Worm (Caenorhabditis elegans): ENCODE data around the gene F13A7.12.

F13A7.12 gene

DNA sequence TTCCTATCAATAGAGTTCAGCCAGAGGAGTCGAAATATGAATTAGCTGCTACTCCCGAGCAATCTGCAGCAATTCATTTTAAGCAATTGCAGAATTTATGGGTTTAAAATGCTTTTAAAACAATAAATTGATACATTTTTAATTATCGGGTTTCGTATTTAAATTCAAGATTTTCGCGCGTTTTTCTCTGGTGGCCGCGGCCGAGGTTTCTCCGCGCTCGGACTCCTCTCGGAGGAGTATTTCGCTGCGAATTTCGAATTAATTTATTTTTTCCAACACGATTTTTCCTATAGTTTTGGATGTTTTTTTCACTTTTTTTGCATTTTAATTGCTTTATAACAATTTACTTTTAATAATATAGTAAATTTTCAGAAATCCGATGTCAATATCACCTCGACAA lies 5.7 kb downstream of the F13A7.12 start, which contains the start of gene F13A7.14 (continued):
- TF ChIP-seq madf-6 (GFP tag; IDR thresholded peaks at IDR 0.05) (peak; percentile 82), madf-10 (tag; optimal IDR thresholded peaks at IDR 0.05) (peak; percentile 42), nfya-2 (GFP tag; IDR thresholded peaks at IDR 0.05) (no peak), athp-1 (tag; optimal IDR thresholded peaks at IDR 0.05) (peak; percentile 42), die-1 (tag; optimal IDR thresholded peaks at IDR 0.05) (no peak), attf-6 (GFP tag; IDR thresholded peaks at IDR 0.05) (peak; percentile 76), K11D2.4 (GFP tag; IDR thresholded peaks at IDR 0.05) (0 out of 2 replicates have a peak, but pooled peaks have one; percentile 37), K12H6.12 (tag; optimal IDR thresholded peaks at IDR 0.05) (peak; percentile 42), ztf-26 (tag; optimal IDR thresholded peaks at IDR 0.05) (peak; percentile 2), attf-3 (GFP tag; conservative IDR thresholded peaks at IDR 0.05) (peak; percentile 62), gei-17 (GFP tag; optimal IDR thresholded peaks at IDR 0.05) (no peak), F37B4.10 (GFP tag; IDR thresholded peaks at IDR 0.05) (no peak), unc-130 (GFP tag; optimal IDR thresholded peaks at IDR 0.05) (peak; percentile 53), let-607 (tag; optimal IDR thresholded peaks at IDR 0.05) (peak in 1 of 2 experiments; percentile 46), lin-54 (GFP tag; optimal IDR thresholded peaks at IDR 0.05) (peak; percentile 89), egrh-3 (GFP tag; IDR thresholded peaks at IDR 0.05) (0 out of 2 replicates have a peak, but pooled peaks have one; percentile 42), ceh-100 (GFP tag; IDR thresholded peaks at IDR 0.05) (0 out of 2 replicates have a peak, but pooled peaks have one; percentile 38), snpc-4 (GFP tag; optimal IDR thresholded peaks at IDR 0.05) (no peak), snpc-4 (tag; optimal IDR thresholded peaks at IDR 0.05) (peak in 3 of 4 experiments; percentile 53 to 72 (median 69)), mes-4 (tag; optimal IDR thresholded peaks at IDR 0.05) (no peak), F33H1.4 (GFP tag; IDR thresholded peaks at IDR 0.05) (peak; percentile 51), B0336.3 (GFP tag; IDR thresholded peaks at IDR 0.05) (0 out of 2 replicates have a peak, but pooled peaks have one; percentile 29), rcor-1 (GFP tag; IDR thresholded peaks at IDR 0.05) (peak; percentile 70), ZK185.1 (tag; optimal IDR thresholded peaks at IDR 0.05; ENCODE audit: poor library complexity, severe bottlenecking) (peak; percentile 90), egl-18 (GFP tag; IDR thresholded peaks at IDR 0.05) (no peak), egl-44 (GFP tag; IDR thresholded peaks at IDR 0.05) (peak; percentile 17; the same call in 1 of the 2 replicates), madf-8 (GFP tag; conservative IDR thresholded peaks at IDR 0.05) (peak; percentile 66), F52B5.7 (tag; optimal IDR thresholded peaks at IDR 0.05) (no peak), xnd-1 (tag; optimal IDR thresholded peaks at IDR 0.05) (peak; percentile 6)

DNA sequence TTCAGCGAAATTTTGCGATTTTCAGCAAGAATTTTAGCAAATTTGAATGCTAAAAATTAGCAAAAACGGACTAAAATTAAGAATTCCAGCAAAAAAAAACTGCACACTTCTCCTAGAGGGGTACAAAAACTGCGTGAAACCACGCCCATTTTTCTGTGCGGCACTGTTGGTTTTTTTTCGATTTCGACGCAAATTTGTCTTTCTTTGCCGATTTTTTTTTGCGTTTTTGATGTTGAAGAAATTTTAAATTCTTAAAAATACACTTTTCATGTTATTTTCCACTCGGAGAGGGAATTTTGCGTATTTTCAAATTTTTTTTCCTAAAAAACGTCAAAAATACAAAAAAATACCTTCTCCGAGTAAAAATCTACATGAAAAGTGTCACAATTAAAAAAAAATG lies 8.1 kb downstream of the F13A7.12 start, which contains the start of gene syp-1:
syp-1 (plus strand) TSS at position 301 of the 400 bp plus-strand sequence.
- TF ChIP-seq ceh-91 (GFP tag; IDR thresholded peaks at IDR 0.05), result no peak
- no peak for TF ChIP-seq hlh-12 (tag; optimal IDR thresholded peaks at IDR 0.05)
- no peak for TF ChIP-seq efl-1 (GFP tag; optimal IDR thresholded peaks at IDR 0.05)
- no peak for TF ChIP-seq egl-44 (GFP tag; IDR thresholded peaks at IDR 0.05)
- TF ChIP-seq dpff-1 (tag; optimal IDR thresholded peaks at IDR 0.05), result no peak
- TF ChIP-seq ztf-28 (GFP tag; IDR thresholded peaks at IDR 0.05), result no peak
- TF ChIP-seq lsl-1 (GFP tag; optimal IDR thresholded peaks at IDR 0.05), result no peak
- TF ChIP-seq ccch-3 (GFP tag; optimal IDR thresholded peaks at IDR 0.05), result no peak
- no peak for TF ChIP-seq nfya-2 (GFP tag; IDR thresholded peaks at IDR 0.05)
- TF ChIP-seq B0019.2 (GFP tag; conservative IDR thresholded peaks at IDR 0.05), result no peak
- no peak for TF ChIP-seq mxl-1 (tag; optimal IDR thresholded peaks at IDR 0.05)
- no peak for TF ChIP-seq attf-5 (GFP tag; optimal IDR thresholded peaks at IDR 0.05)
- no peak for TF ChIP-seq lsy-27 (tag; optimal IDR thresholded peaks at IDR 0.05; ENCODE audit: borderline replicate concordance, insufficient read depth)
- no peak for TF ChIP-seq madf-6 (GFP tag; IDR thresholded peaks at IDR 0.05)
- no peak for TF ChIP-seq aptf-3 (GFP tag; IDR thresholded peaks at IDR 0.05)

Measured in whole organism, young adult.